Worm (Caenorhabditis elegans) whole organism, mixed stage, embryonic: ENCODE measurements around the gene K08F9.4.

Source experiments
- M03D4.4 ChIP-seq: sonication (generic microtip); optimal IDR thresholded peaks from 2 replicates; lab custom pipeline; 2017; ENCODE audit warnings: mild to moderate bottlenecking, missing genetic modification characterization, missing compliant biosample characterization
- bed-3 ChIP-seq: fragments of 200-800 bp; sonication (Bioruptor generic); optimal IDR thresholded peaks from 3 replicates; lab custom pipeline; 2018; ENCODE audit warnings: mild to moderate bottlenecking, missing genetic modification characterization, moderate library complexity, missing compliant biosample characterization
- ceh-39 ChIP-seq: fragments of 150-350 bp; optimal IDR thresholded peaks from 2 replicates; lab custom pipeline; 2014; ENCODE audit warnings: missing biosample characterization, missing genetic modification characterization
- ceh-43 ChIP-seq: fragments of 200-800 bp; sonication (Bioruptor generic); optimal IDR thresholded peaks from 2 replicates; lab custom pipeline; 2018; ENCODE audit warnings: mild to moderate bottlenecking, missing genetic modification characterization, moderate library complexity, missing compliant biosample characterization
- ceh-83 ChIP-seq: fragments of 200-800 bp; sonication (Bioruptor generic); optimal IDR thresholded peaks from 2 replicates; lab custom pipeline; 2018; ENCODE audit warnings: mild to moderate bottlenecking, missing genetic modification characterization, missing compliant biosample characterization
- ces-1 ChIP-seq: fragments of 150-350 bp; optimal IDR thresholded peaks from 2 replicates; lab custom pipeline; 2014; ENCODE audit warnings: missing biosample characterization, missing genetic modification reagents, missing genetic modification characterization
- cnd-1 ChIP-seq: fragments of 200-800 bp; sonication (Bioruptor generic); optimal IDR thresholded peaks from 2 replicates; lab custom pipeline; 2018; ENCODE audit warnings: mild to moderate bottlenecking, missing genetic modification characterization, missing compliant biosample characterization
- drap-1 ChIP-seq: fragments of 200-800 bp; sonication (Bioruptor generic); optimal IDR thresholded peaks from 3 replicates; lab custom pipeline; 2018; ENCODE audit warnings: mild to moderate bottlenecking, missing genetic modification characterization, missing compliant biosample characterization
- elt-1 ChIP-seq: sonication (generic microtip); optimal IDR thresholded peaks from 2 replicates; lab custom pipeline; 2017; ENCODE audit warnings: missing genetic modification characterization, mild to moderate bottlenecking, missing compliant biosample characterization, antibody characterized with exemption, moderate library complexity, borderline replicate concordance; ENCODE audit not compliant: insufficient read depth
- elt-3 ChIP-seq: fragments of 150-350 bp; optimal IDR thresholded peaks from 2 replicates; lab custom pipeline; 2014; ENCODE audit warnings: missing biosample characterization, missing genetic modification characterization
- flh-1 ChIP-seq: fragments of 200-800 bp; sonication (Bioruptor generic); optimal IDR thresholded peaks from 2 replicates; lab custom pipeline; 2018; ENCODE audit warnings: mild to moderate bottlenecking, missing genetic modification characterization, moderate library complexity, missing compliant biosample characterization
- ham-2 ChIP-seq: fragments of 200-800 bp; sonication (Bioruptor generic); optimal IDR thresholded peaks from 2 replicates; lab custom pipeline; 2018; ENCODE audit warnings: mild to moderate bottlenecking, missing genetic modification characterization, missing compliant biosample characterization
- hlh-1 ChIP-seq: fragments of 150-350 bp; optimal IDR thresholded peaks from 2 replicates; lab custom pipeline; 2014; ENCODE audit warnings: missing biosample characterization, missing genetic modification reagents, missing genetic modification characterization
- lin-13 ChIP-seq: fragments of 150-350 bp; optimal IDR thresholded peaks from 2 replicates; lab custom pipeline; 2014; ENCODE audit warnings: missing biosample characterization, missing genetic modification characterization
- lin-32 ChIP-seq: fragments of 200-800 bp; sonication (Bioruptor generic); optimal IDR thresholded peaks from 2 replicates; lab custom pipeline; 2018; ENCODE audit warnings: mild to moderate bottlenecking, missing genetic modification characterization, missing compliant biosample characterization
- lsy-2 ChIP-seq: fragments of 150-350 bp; optimal IDR thresholded peaks from 2 replicates; lab custom pipeline; 2014; ENCODE audit warnings: missing biosample characterization, missing genetic modification characterization
- mab-5 ChIP-seq: fragments of 150-350 bp; optimal IDR thresholded peaks from 2 replicates; lab custom pipeline; 2014; ENCODE audit warnings: missing biosample characterization, missing genetic modification characterization
- mep-1 ChIP-seq: fragments of 150-350 bp; optimal IDR thresholded peaks from 2 replicates; lab custom pipeline; 2017; ENCODE audit warnings: missing biosample characterization, missing genetic modification reagents, missing genetic modification characterization, inconsistent platforms
- mls-2 ChIP-seq: sonication (generic microtip); optimal IDR thresholded peaks from 2 replicates; lab custom pipeline; 2016; ENCODE audit warnings: mild to moderate bottlenecking, missing genetic modification characterization, moderate library complexity, missing compliant biosample characterization
- nhr-12 ChIP-seq: fragments of 150-350 bp; optimal IDR thresholded peaks from 2 replicates; lab custom pipeline; 2014; ENCODE audit warnings: missing biosample characterization, missing genetic modification characterization
- nhr-237 ChIP-seq: fragments of 150-350 bp; optimal IDR thresholded peaks from 2 replicates; lab custom pipeline; 2014; ENCODE audit warnings: missing biosample characterization, missing genetic modification characterization
- nhr-28 ChIP-seq: fragments of 150-350 bp; optimal IDR thresholded peaks from 2 replicates; lab custom pipeline; 2014; ENCODE audit warnings: missing biosample characterization, missing genetic modification characterization
- nhr-76 ChIP-seq: sonication (generic microtip); optimal IDR thresholded peaks from 2 replicates; lab custom pipeline; 2017; ENCODE audit warnings: missing biosample characterization, missing genetic modification characterization
- pha-4 ChIP-seq: fragments of 150-350 bp; optimal IDR thresholded peaks from 2 replicates; lab custom pipeline; 2018; ENCODE audit warnings: missing biosample characterization, missing genetic modification reagents, missing genetic modification characterization
- sem-2 ChIP-seq: fragments of 200-800 bp; sonication (Bioruptor generic); optimal IDR thresholded peaks from 2 replicates; lab custom pipeline; 2018; ENCODE audit warnings: mild to moderate bottlenecking, missing genetic modification characterization, missing compliant biosample characterization
- snpc-4 ChIP-seq: fragments of 150-350 bp; optimal IDR thresholded peaks from 2 replicates; lab custom pipeline; 2014; ENCODE audit warnings: missing biosample characterization, missing genetic modification characterization
- sptf-1 ChIP-seq: sonication (generic microtip); optimal IDR thresholded peaks from 2 replicates; lab custom pipeline; 2017; ENCODE audit warnings: mild to moderate bottlenecking, missing genetic modification characterization, moderate library complexity, missing compliant biosample characterization
- tbx-8 ChIP-seq: fragments of 200-800 bp; sonication (Bioruptor generic); optimal IDR thresholded peaks from 2 replicates; lab custom pipeline; 2018; ENCODE audit warnings: mild to moderate bottlenecking, missing genetic modification characterization, moderate library complexity, missing compliant biosample characterization
- unc-120 ChIP-seq: sonication (generic microtip); optimal IDR thresholded peaks from 2 replicates; lab custom pipeline; 2017; ENCODE audit warnings: missing genetic modification characterization, missing compliant biosample characterization; ENCODE audit not compliant: poor library complexity, severe bottlenecking
- unc-39 ChIP-seq: fragments of 150-350 bp; optimal IDR thresholded peaks from 2 replicates; lab custom pipeline; 2014; ENCODE audit warnings: missing biosample characterization, missing genetic modification characterization
- unc-62 ChIP-seq: fragments of 150-350 bp; optimal IDR thresholded peaks from 2 replicates; lab custom pipeline; 2014; ENCODE audit warnings: missing biosample characterization, missing genetic modification reagents, missing genetic modification characterization
- zip-8 ChIP-seq: fragments of 150-350 bp; optimal IDR thresholded peaks from 2 replicates; lab custom pipeline; 2014; ENCODE audit warnings: missing biosample characterization, missing genetic modification characterization
- ztf-11 ChIP-seq: fragments of 150-350 bp; optimal IDR thresholded peaks from 2 replicates; lab custom pipeline; 2014; ENCODE audit warnings: missing biosample characterization, missing genetic modification characterization

The K08F9.4 gene

DNA sequence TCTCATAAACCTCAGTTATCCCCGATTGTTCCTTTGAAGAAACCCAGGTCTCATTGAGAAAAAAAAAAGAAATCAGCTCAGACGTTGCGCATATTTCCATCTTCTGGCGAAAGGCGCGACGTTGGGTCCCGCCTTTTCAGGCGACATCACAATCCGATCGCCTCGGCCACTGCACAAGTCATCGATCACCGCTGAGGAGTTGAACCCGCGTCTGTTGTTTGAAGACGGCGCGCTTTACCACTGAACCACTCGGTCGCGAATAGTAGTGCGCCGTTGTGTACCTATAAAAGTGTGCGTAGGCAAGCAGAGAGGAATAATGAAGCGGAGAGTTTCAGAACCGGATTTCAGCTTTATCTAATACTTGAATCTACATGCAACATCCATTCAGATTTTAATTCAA is 47.1 kb downstream of the K08F9.4 start, which contains the start of gene Y75B12B.11:
TSS of gene Y75B12B.11 (plus strand) at position 394 of the 400 bp plus-strand sequence.
- TF ChIP-seq unc-62 = peak; percentile 24
- no peak for TF ChIP-seq unc-39 (tag; lab: Kevin White, UChicago)
- no peak for TF ChIP-seq ceh-39 (tag; lab: Kevin White, UChicago)
- TF ChIP-seq snpc-4 = no peak
- peak; percentile 90 for TF ChIP-seq M03D4.4 (tag; lab: Kevin White, UChicago)
- TF ChIP-seq lin-13 (tag; lab: Kevin White, UChicago) = peak; percentile 61
- peak; percentile 84 for TF ChIP-seq ceh-43
- peak; percentile 47 for TF ChIP-seq mep-1 (tag; lab: Kevin White, UChicago)
- no peak for TF ChIP-seq nhr-237 (tag; lab: Kevin White, UChicago)
- TF ChIP-seq cnd-1 (tag; lab: Kevin White, UChicago) = peak; percentile 94
- peak; percentile 1 for TF ChIP-seq ztf-11 (tag; lab: Kevin White, UChicago)
- peak; percentile 88 for TF ChIP-seq tbx-8 (GFP tag; lab: Kevin White, UChicago)
- peak; percentile 77 for TF ChIP-seq flh-1 (GFP tag; lab: Kevin White, UChicago)
- TF ChIP-seq ham-2 = peak; percentile 81
- TF ChIP-seq sem-2 (GFP tag; lab: Kevin White, UChicago) = peak; percentile 84
- TF ChIP-seq lin-32 (GFP tag; lab: Kevin White, UChicago) = peak; percentile 83
- peak; percentile 52 for TF ChIP-seq lsy-2 (tag; lab: Kevin White, UChicago)
- TF ChIP-seq hlh-1 = peak; percentile 28
- peak; percentile 93 for TF ChIP-seq mls-2 (tag; lab: Kevin White, UChicago)
- peak; percentile 93 for TF ChIP-seq sptf-1 (tag; lab: Kevin White, UChicago)
- peak; percentile 76 for TF ChIP-seq bed-3
- TF ChIP-seq elt-1 (tag; lab: Kevin White, UChicago) = no peak
- TF ChIP-seq mab-5 (tag; lab: Kevin White, UChicago) = peak; percentile 26
- TF ChIP-seq ces-1 (GFP tag; lab: Kevin White, UChicago) = no peak
- TF ChIP-seq pha-4 (tag; lab: Kevin White, UChicago) = peak; percentile 75
- no peak for TF ChIP-seq nhr-76 (tag; lab: Kevin White, UChicago)
- peak; percentile 94 for TF ChIP-seq unc-120
- TF ChIP-seq drap-1 (GFP tag; lab: Kevin White, UChicago) = peak; percentile 99
- TF ChIP-seq ceh-83 (GFP tag; lab: Kevin White, UChicago) = peak; percentile 93

- no peak for TF ChIP-seq snpc-4
- no peak for TF ChIP-seq ces-1 (GFP tag; lab: Kevin White, UChicago)
- TF ChIP-seq nhr-237 (tag; lab: Kevin White, UChicago) = no peak
- TF ChIP-seq hlh-1 = no peak
- TF ChIP-seq sem-2 (GFP tag; lab: Kevin White, UChicago) = no peak
- TF ChIP-seq mls-2 (tag; lab: Kevin White, UChicago) = no peak
- no peak for TF ChIP-seq ceh-43
- no peak for TF ChIP-seq tbx-8 (GFP tag; lab: Kevin White, UChicago)
- no peak for TF ChIP-seq zip-8
- no peak for TF ChIP-seq ztf-11 (tag; lab: Kevin White, UChicago)
- TF ChIP-seq ceh-83 (GFP tag; lab: Kevin White, UChicago) = no peak
Observed at ce11 chrV:15191971-15192370, 48.2 kb downstream of the K08F9.4 start.

- TF ChIP-seq ces-1 (GFP tag; lab: Kevin White, UChicago) = no peak
- TF ChIP-seq lin-32 (GFP tag; lab: Kevin White, UChicago) = no peak
- TF ChIP-seq cnd-1 (tag; lab: Kevin White, UChicago) = no peak
- TF ChIP-seq tbx-8 (GFP tag; lab: Kevin White, UChicago) = no peak
- no peak for TF ChIP-seq ceh-43
- TF ChIP-seq nhr-76 (tag; lab: Kevin White, UChicago) = no peak
- TF ChIP-seq nhr-28 (tag; lab: Kevin White, UChicago) = no peak
- no peak for TF ChIP-seq ceh-83 (GFP tag; lab: Kevin White, UChicago)
- no peak for TF ChIP-seq elt-3 (tag; lab: Kevin White, UChicago)
- no peak for TF ChIP-seq sptf-1 (tag; lab: Kevin White, UChicago)
- no peak for TF ChIP-seq unc-39 (tag; lab: Kevin White, UChicago)
- no peak for TF ChIP-seq lin-13 (tag; lab: Kevin White, UChicago)
- no peak for TF ChIP-seq pha-4 (tag; lab: Kevin White, UChicago)
- TF ChIP-seq zip-8 = no peak
- no peak for TF ChIP-seq snpc-4
- TF ChIP-seq ham-2 = no peak
- no peak for TF ChIP-seq ceh-39 (tag; lab: Kevin White, UChicago)
Observed at ce11 chrV:15192377-15192776, 48.6 kb downstream of the K08F9.4 start, which contains the start of gene plc-2. plc-2 (plus strand) TSS chrV:15192572.

ce11 chrV:15193909-15194308 is 50.1 kb downstream of the K08F9.4 start, which contains the start of gene Y75B12B.13:
Y75B12B.13 (minus strand) TSS chrV:15194009.
- TF ChIP-seq lsy-2 (tag; lab: Kevin White, UChicago) = no peak
- no peak for TF ChIP-seq mls-2 (tag; lab: Kevin White, UChicago)
- no peak for TF ChIP-seq unc-120
- no peak for TF ChIP-seq ces-1 (GFP tag; lab: Kevin White, UChicago)
- TF ChIP-seq tbx-8 (GFP tag; lab: Kevin White, UChicago) = no peak
- no peak for TF ChIP-seq unc-62
- no peak for TF ChIP-seq nhr-12 (tag; lab: Kevin White, UChicago)
- no peak for TF ChIP-seq ceh-83 (GFP tag; lab: Kevin White, UChicago)
- no peak for TF ChIP-seq zip-8
- TF ChIP-seq elt-1 (tag; lab: Kevin White, UChicago) = no peak
- TF ChIP-seq lin-13 (tag; lab: Kevin White, UChicago) = no peak
- no peak for TF ChIP-seq lin-32 (GFP tag; lab: Kevin White, UChicago)
- no peak for TF ChIP-seq unc-39 (tag; lab: Kevin White, UChicago)
- no peak for TF ChIP-seq sptf-1 (tag; lab: Kevin White, UChicago)
- no peak for TF ChIP-seq mep-1 (tag; lab: Kevin White, UChicago)
- no peak for TF ChIP-seq elt-3 (tag; lab: Kevin White, UChicago)
- no peak for TF ChIP-seq mab-5 (tag; lab: Kevin White, UChicago)
- no peak for TF ChIP-seq bed-3
- TF ChIP-seq nhr-76 (tag; lab: Kevin White, UChicago) = no peak
